Worm (Caenorhabditis elegans): ENCODE data around the gene dct-11.
A peak's percentile ranks its signal among the peaks of the same experiment; 100 is the strongest.

The dct-11 gene

ce11 chrX:5848703-5849102 is 9.1 kb upstream of the dct-11 start, which contains the start of gene atat-2:
atat-2 (plus strand) TSS chrX:5849100.
- TF ChIP-seq ceh-14 (tag; optimal IDR thresholded peaks at IDR 0.05) (no peak), pha-2 (tag; optimal IDR thresholded peaks at IDR 0.05) (no peak), ets-4 (tag; optimal IDR thresholded peaks at IDR 0.05) (no peak), unc-55 (GFP tag; optimal IDR thresholded peaks at IDR 0.05) (no peak), unc-42 (tag; optimal IDR thresholded peaks at IDR 0.05) (no peak)

DNA sequence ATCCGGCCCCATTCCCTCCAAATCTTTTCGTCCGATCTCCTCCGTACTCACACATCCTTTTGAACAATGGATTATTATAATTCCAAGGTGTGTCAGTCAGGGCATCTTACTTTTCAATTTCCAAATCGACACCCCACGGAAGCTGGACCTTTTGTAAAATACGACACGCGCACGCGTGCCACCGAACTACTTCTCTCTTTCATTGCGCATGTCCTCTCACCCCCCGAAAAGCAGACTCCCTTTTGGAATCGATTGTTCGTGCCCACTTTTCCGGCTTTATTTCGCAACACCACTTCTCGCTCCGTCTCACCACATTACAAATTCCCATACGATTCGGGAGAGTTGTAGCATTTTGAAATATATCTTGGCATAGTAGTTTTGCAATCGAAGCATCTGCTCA is 7.7 kb upstream of the dct-11 start:
- peak; percentile 7 for TF ChIP-seq unc-42 (tag; optimal IDR thresholded peaks at IDR 0.05)
- TF ChIP-seq fkh-6 (tag; optimal IDR thresholded peaks at IDR 0.05) = no peak
- TF ChIP-seq rnt-1 (tag; optimal IDR thresholded peaks at IDR 0.05) = no peak
- no peak for TF ChIP-seq elt-4 (tag; optimal IDR thresholded peaks at IDR 0.05)
- TF ChIP-seq elt-2 (tag; optimal IDR thresholded peaks at IDR 0.05) = no peak
- peak; percentile 32 for TF ChIP-seq ceh-48 (tag; optimal IDR thresholded peaks at IDR 0.05)
- no peak for TF ChIP-seq zip-5 (tag; optimal IDR thresholded peaks at IDR 0.05)
- no peak for TF ChIP-seq unc-3 (GFP tag; conservative IDR thresholded peaks at IDR 0.05)
- TF ChIP-seq unc-3 (tag; optimal IDR thresholded peaks at IDR 0.05) = no peak
- TF ChIP-seq pha-2 (tag; optimal IDR thresholded peaks at IDR 0.05) = no peak
- TF ChIP-seq mec-3 (tag; optimal IDR thresholded peaks at IDR 0.05; ENCODE audit: borderline replicate concordance) = no peak
- peak; percentile 21; the same call in 1 of the 2 replicates for TF ChIP-seq sox-2 (GFP tag; IDR thresholded peaks at IDR 0.05)
- peak; percentile 18 for TF ChIP-seq tbx-2 (tag; optimal IDR thresholded peaks at IDR 0.05)
- TF ChIP-seq ceh-31 (tag; optimal IDR thresholded peaks at IDR 0.05) = peak; percentile 64
- no peak for TF ChIP-seq tbx-7 (tag; optimal IDR thresholded peaks at IDR 0.05)
- no peak for TF ChIP-seq hlh-6 (tag; optimal IDR thresholded peaks at IDR 0.05)
- no peak for TF ChIP-seq ceh-6 (GFP tag; optimal IDR thresholded peaks at IDR 0.05)
- TF ChIP-seq fax-1 (tag; optimal IDR thresholded peaks at IDR 0.05) = no peak
- TF ChIP-seq unc-55 (GFP tag; optimal IDR thresholded peaks at IDR 0.05) = peak; percentile 0

ce11 chrX:5841060-5841642 is 1.6 kb upstream of the dct-11 start, which contains the start of gene puf-9:
puf-9 (plus strand) TSS chrX:5841592.
- TF ChIP-seq elt-2 (tag; optimal IDR thresholded peaks at IDR 0.05) (peak; percentile 97), ceh-45 (GFP tag; IDR thresholded peaks at IDR 0.05) (no peak), C08G9.2 (tag; optimal IDR thresholded peaks at IDR 0.05) (peak; percentile 55), ztf-16 (tag; optimal IDR thresholded peaks at IDR 0.05) (no peak), fkh-6 (tag; optimal IDR thresholded peaks at IDR 0.05) (peak; percentile 33), lin-11 (tag; optimal IDR thresholded peaks at IDR 0.05) (no peak), npax-4 (tag; optimal IDR thresholded peaks at IDR 0.05) (no peak), ceh-6 (GFP tag; optimal IDR thresholded peaks at IDR 0.05) (peak; percentile 49), eyg-1 (tag; optimal IDR thresholded peaks at IDR 0.05) (no peak), hlh-15 (tag; optimal IDR thresholded peaks at IDR 0.05) (no peak), unc-86 (tag; optimal IDR thresholded peaks at IDR 0.05) (peak; percentile 46), mec-3 (tag; optimal IDR thresholded peaks at IDR 0.05; ENCODE audit: borderline replicate concordance) (no peak), tbx-7 (tag; optimal IDR thresholded peaks at IDR 0.05) (peak; percentile 30), K09A11.1 (tag; optimal IDR thresholded peaks at IDR 0.05; ENCODE audit: insufficient read depth) (peak; percentile 57), gmeb-2 (tag; optimal IDR thresholded peaks at IDR 0.05) (peak; percentile 22), ets-4 (tag; optimal IDR thresholded peaks at IDR 0.05) (peak; percentile 72), pros-1 (tag; optimal IDR thresholded peaks at IDR 0.05) (peak; percentile 69), ceh-2 (tag; optimal IDR thresholded peaks at IDR 0.05) (peak; percentile 57), sox-2 (GFP tag; IDR thresholded peaks at IDR 0.05) (peak; percentile 70), ref-2 (tag; optimal IDR thresholded peaks at IDR 0.05) (peak; percentile 94), lim-6 (tag; optimal IDR thresholded peaks at IDR 0.05) (peak; percentile 52), fax-1 (tag; optimal IDR thresholded peaks at IDR 0.05) (peak; percentile 32), pha-2 (tag; optimal IDR thresholded peaks at IDR 0.05) (peak; percentile 46), ceh-18 (tag; optimal IDR thresholded peaks at IDR 0.05) (peak; percentile 99), hlh-8 (tag; optimal IDR thresholded peaks at IDR 0.05) (peak; percentile 9), zip-5 (tag; optimal IDR thresholded peaks at IDR 0.05) (no peak), ceh-24 (tag; optimal IDR thresholded peaks at IDR 0.05) (no peak), nhr-11 (tag; optimal IDR thresholded peaks at IDR 0.05) (no peak), ama-1 (optimal IDR thresholded peaks at IDR 0.05) (no peak), pqm-1 (tag; optimal IDR thresholded peaks at IDR 0.05) (peak; percentile 71), ceh-48 (tag; optimal IDR thresholded peaks at IDR 0.05) (peak; percentile 7), elt-4 (tag; optimal IDR thresholded peaks at IDR 0.05) (no peak), sdc-2 (tag; optimal IDR thresholded peaks at IDR 0.05) (peak; percentile 86), tbx-2 (tag; optimal IDR thresholded peaks at IDR 0.05) (peak; percentile 96), K02D7.2 (tag; optimal IDR thresholded peaks at IDR 0.05) (peak; percentile 25), hlh-30 (tag; optimal IDR thresholded peaks at IDR 0.05; ENCODE audit: insufficient read depth) (peak; percentile 86), unc-3 (GFP tag; conservative IDR thresholded peaks at IDR 0.05) (no peak), unc-3 (tag; optimal IDR thresholded peaks at IDR 0.05) (peak; percentile 51), sox-4 (tag; optimal IDR thresholded peaks at IDR 0.05) (no peak), hlh-13 (GFP tag; optimal IDR thresholded peaks at IDR 0.05) (no peak)
